Worm (Caenorhabditis elegans) whole organism, L2 larva: ENCODE data around the gene C34B4.5.
"Not testable (repeated sequence)": the region's sequence is repeated elsewhere in the genome, so short reads cannot be mapped to it uniquely, and the experiment has no call there.

ENCODE experiments used
- ZK546.5 ChIP-seq: sonication (generic microtip); optimal IDR thresholded peaks from 2 replicates; lab custom pipeline; 2017; ENCODE audit warnings: missing biosample characterization, missing genetic modification characterization
- dmd-4 ChIP-seq: sonication (generic microtip); optimal IDR thresholded peaks from 2 replicates; lab custom pipeline; 2017; ENCODE audit warnings: missing biosample characterization, missing genetic modification characterization
- fos-1 ChIP-seq: fragments of 150-350 bp; optimal IDR thresholded peaks from 2 replicates; lab custom pipeline; 2014; ENCODE audit warnings: missing biosample characterization, missing genetic modification characterization
- mdl-1 ChIP-seq, 2 experiments: fragments of 150-350 bp in 1 of 2; sonication (generic microtip) in 1 of 2; optimal IDR thresholded peaks; 2 replicates each; lab custom pipeline; 2017; ENCODE audit warnings: missing biosample characterization in 2 of 2, missing genetic modification characterization in 2 of 2
- nhr-77 ChIP-seq: fragments of 150-350 bp; optimal IDR thresholded peaks from 2 replicates; lab custom pipeline; 2014; ENCODE audit warnings: missing biosample characterization, missing genetic modification characterization
- snpc-4 ChIP-seq: fragments of 150-350 bp; optimal IDR thresholded peaks from 2 replicates; lab custom pipeline; 2014; ENCODE audit warnings: missing biosample characterization, missing genetic modification characterization
- unc-62 ChIP-seq: fragments of 150-350 bp; optimal IDR thresholded peaks from 2 replicates; lab custom pipeline; 2014; ENCODE audit warnings: missing biosample characterization, missing genetic modification reagents, missing genetic modification characterization

DNA sequence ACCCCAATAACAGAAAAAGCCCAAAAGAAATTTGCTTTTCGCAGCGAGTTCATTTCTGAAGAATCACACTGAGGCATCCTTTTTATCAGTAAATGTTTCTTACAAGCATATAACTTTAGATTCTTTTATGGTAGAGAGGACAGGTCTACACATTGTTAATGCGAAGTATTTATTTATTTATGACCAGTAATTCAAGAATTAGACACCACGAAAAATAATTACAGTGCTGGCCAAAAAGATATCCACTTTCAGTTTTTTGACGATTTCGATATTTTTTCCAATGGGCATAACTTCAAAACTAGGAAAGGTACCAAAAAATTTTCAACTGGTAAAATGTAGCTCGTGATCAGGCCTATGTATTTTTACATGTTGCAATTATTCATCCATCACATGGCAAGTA, 39.0 kb downstream of the C34B4.5 start, which contains the start of gene clec-225:
- not testable (repeated sequence) for TF ChIP-seq ZK546.5; snpc-4 (tag; lab: Kevin White, UChicago); fos-1 (tag; lab: Kevin White, UChicago); unc-62 (GFP tag; lab: Kevin White, UChicago); nhr-77 (tag; lab: Kevin White, UChicago); mdl-1 (tag; optimal IDR thresholded peaks at IDR 0.05; lab: Kevin White, UChicago); dmd-4 (tag; lab: Kevin White, UChicago)
